Fruit fly (Drosophila melanogaster) whole organism, pupa: ENCODE measurements around the gene CG14204.

Experiments
- CG12605 ChIP-seq: fragments of 200-800 bp; sonication (Bioruptor generic); IDR thresholded peaks from 2 replicates; pipeline ENCODE4 v1.3.6; 2022; ENCODE audit warnings: missing biosample characterization, missing genetic modification characterization
- CG15710 ChIP-seq: fragments of 200-800 bp; sonication (Bioruptor generic); optimal IDR thresholded peaks from 2 replicates; lab custom pipeline; 2018; ENCODE audit warnings: missing biosample characterization, mild to moderate bottlenecking, missing genetic modification characterization, moderate library complexity
- CG34367 ChIP-seq: fragments of 200-800 bp; sonication (Bioruptor generic); optimal IDR thresholded peaks from 2 replicates; lab custom pipeline; 2018; ENCODE audit warnings: missing biosample characterization, mild to moderate bottlenecking, missing genetic modification characterization
- CG9948 ChIP-seq: fragments of 200-800 bp; sonication (Bioruptor generic); optimal IDR thresholded peaks from 2 replicates; lab custom pipeline; 2018; ENCODE audit warnings: missing biosample characterization, mild to moderate bottlenecking, missing genetic modification characterization, moderate library complexity
- EcR ChIP-seq: fragments of 200-800 bp; sonication (Bioruptor generic); optimal IDR thresholded peaks from 3 replicates; lab custom pipeline; 2019; ENCODE audit warnings: missing biosample characterization, missing genetic modification characterization, mild to moderate bottlenecking, moderate library complexity, missing genetic modification reagents
- fd96Ca ChIP-seq: fragments of 200-800 bp; sonication (Bioruptor generic); IDR thresholded peaks from 3 replicates; pipeline ENCODE4 v1.3.6; 2022; ENCODE audit warnings: missing biosample characterization, missing genetic modification characterization

DNA sequence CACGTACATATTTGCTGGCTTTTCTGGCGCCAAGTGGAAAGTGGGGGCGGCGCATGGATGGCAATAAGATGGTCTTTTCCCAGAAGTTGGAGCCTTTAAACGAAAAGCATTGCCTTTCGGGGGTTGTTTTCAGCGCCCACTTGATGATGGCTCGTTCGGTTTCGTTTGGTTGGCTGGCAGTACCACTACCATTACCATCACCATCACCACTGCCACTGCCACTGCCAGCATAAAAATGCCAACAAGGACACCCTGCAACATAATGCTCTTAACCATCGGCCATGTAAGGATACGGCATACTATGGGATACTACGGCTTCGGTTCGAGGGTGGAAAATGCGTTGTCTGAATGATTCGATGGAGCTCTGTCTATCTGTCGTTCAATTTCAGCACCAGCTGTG, 48.0 kb upstream of the CG14204 start:
- TF ChIP-seq fd96Ca (GFP tag; lab: Robert Waterston, UW) (no peak), CG34367 (no peak), CG12605 (GFP tag; lab: Robert Waterston, UW) (no peak), CG15710 (tag; lab: Kevin White, UChicago) (no peak), CG9948 (tag; lab: Kevin White, UChicago) (no peak), EcR (GFP tag; lab: Kevin White, UChicago) (no peak)
